Fruit fly (Drosophila melanogaster) whole organism, pupa: ENCODE data around the gene GstD1.

ENCODE experiments used
- CG10348 ChIP-seq: fragments of 200-800 bp; sonication (Bioruptor generic); IDR thresholded peaks from 2 replicates; pipeline ENCODE4 v1.3.6; 2022; ENCODE audit warnings: missing biosample characterization, missing genetic modification characterization
- CG12605 ChIP-seq: fragments of 200-800 bp; sonication (Bioruptor generic); IDR thresholded peaks from 2 replicates; pipeline ENCODE4 v1.3.6; 2022; ENCODE audit warnings: missing biosample characterization, missing genetic modification characterization
- CG13204 ChIP-seq: fragments of 200-800 bp; sonication (Bioruptor generic); optimal IDR thresholded peaks from 2 replicates; lab custom pipeline; 2018; ENCODE audit warnings: missing biosample characterization, mild to moderate bottlenecking, missing genetic modification characterization, moderate library complexity
- CG14655 ChIP-seq: fragments of 200-800 bp; sonication (Bioruptor generic); optimal IDR thresholded peaks from 3 replicates; lab custom pipeline; 2017; ENCODE audit warnings: mild to moderate bottlenecking, missing biosample characterization, missing genetic modification reagents, missing genetic modification characterization
- CG15710 ChIP-seq: fragments of 200-800 bp; sonication (Bioruptor generic); optimal IDR thresholded peaks from 2 replicates; lab custom pipeline; 2018; ENCODE audit warnings: missing biosample characterization, mild to moderate bottlenecking, missing genetic modification characterization, moderate library complexity
- CG17806 ChIP-seq: fragments of 200-800 bp; sonication (Bioruptor generic); optimal IDR thresholded peaks from 2 replicates; lab custom pipeline; 2018; ENCODE audit warnings: missing biosample characterization, mild to moderate bottlenecking, missing genetic modification characterization, moderate library complexity
- CG32121 ChIP-seq: fragments of 200-800 bp; sonication (Bioruptor generic); IDR thresholded peaks from 2 replicates; pipeline ENCODE4 v1.3.6; 2022; ENCODE audit warnings: missing biosample characterization, missing genetic modification characterization
- CG34367 ChIP-seq: fragments of 200-800 bp; sonication (Bioruptor generic); optimal IDR thresholded peaks from 2 replicates; lab custom pipeline; 2018; ENCODE audit warnings: missing biosample characterization, mild to moderate bottlenecking, missing genetic modification characterization
- CG4496 ChIP-seq: fragments of 200-800 bp; sonication (Bioruptor generic); IDR thresholded peaks from 3 replicates; pipeline ENCODE4 v1.3.6; 2022; ENCODE audit warnings: missing biosample characterization, missing genetic modification characterization
- CG8159 ChIP-seq: fragments of 200-800 bp; sonication (Bioruptor generic); optimal IDR thresholded peaks from 3 replicates; lab custom pipeline; 2018; ENCODE audit warnings: missing biosample characterization, mild to moderate bottlenecking, missing genetic modification characterization, moderate library complexity
- CG8301 ChIP-seq: fragments of 200-800 bp; sonication (Bioruptor generic); optimal IDR thresholded peaks from 2 replicates; lab custom pipeline; 2018; ENCODE audit warnings: missing biosample characterization, mild to moderate bottlenecking, missing genetic modification characterization
- CG9948 ChIP-seq: fragments of 200-800 bp; sonication (Bioruptor generic); optimal IDR thresholded peaks from 2 replicates; lab custom pipeline; 2018; ENCODE audit warnings: missing biosample characterization, mild to moderate bottlenecking, missing genetic modification characterization, moderate library complexity
- D1 ChIP-seq: fragments of 200-800 bp; sonication (Bioruptor generic); optimal IDR thresholded peaks from 2 replicates; lab custom pipeline; 2018; ENCODE audit warnings: missing biosample characterization, mild to moderate bottlenecking, missing genetic modification characterization, moderate library complexity
- EcR ChIP-seq: fragments of 200-800 bp; sonication (Bioruptor generic); optimal IDR thresholded peaks from 3 replicates; lab custom pipeline; 2019; ENCODE audit warnings: missing biosample characterization, missing genetic modification characterization, mild to moderate bottlenecking, moderate library complexity, missing genetic modification reagents
- Ets98B ChIP-seq: fragments of 200-800 bp; sonication (Bioruptor generic); IDR thresholded peaks from 2 replicates; pipeline ENCODE4 v1.3.6; 2022; ENCODE audit warnings: missing biosample characterization, missing genetic modification characterization
- Pif1A ChIP-seq: fragments of 200-800 bp; sonication (Bioruptor generic); optimal IDR thresholded peaks from 3 replicates; lab custom pipeline; 2016; ENCODE audit warnings: missing biosample characterization, missing genetic modification characterization
- Pif1B ChIP-seq: fragments of 200-800 bp; sonication (Bioruptor generic); optimal IDR thresholded peaks from 3 replicates; lab custom pipeline; 2016; ENCODE audit warnings: missing biosample characterization, missing genetic modification characterization
- Snoo ChIP-seq: fragments of 200-800 bp; sonication (Bioruptor generic); optimal IDR thresholded peaks from 3 replicates; lab custom pipeline; 2017; ENCODE audit warnings: missing biosample characterization, mild to moderate bottlenecking, missing genetic modification characterization, inconsistent platforms
- fd96Ca ChIP-seq: fragments of 200-800 bp; sonication (Bioruptor generic); IDR thresholded peaks from 3 replicates; pipeline ENCODE4 v1.3.6; 2022; ENCODE audit warnings: missing biosample characterization, missing genetic modification characterization
- gl ChIP-seq: fragments of 200-800 bp; sonication (Bioruptor generic); optimal IDR thresholded peaks from 2 replicates; lab custom pipeline; 2018; ENCODE audit warnings: missing biosample characterization, mild to moderate bottlenecking, missing genetic modification characterization
- rn ChIP-seq: fragments of 200-800 bp; sonication (Bioruptor generic); IDR thresholded peaks from 2 replicates; pipeline ENCODE4 v1.3.6; 2022; ENCODE audit warnings: missing biosample characterization, missing genetic modification characterization

The GstD1 gene

dm6 chr3R:12395880-12396279 lies 26.8 kb upstream of the GstD1 start, which contains the start of the genes CG10096 and CG10097:
CG10096 (minus strand) TSS chr3R:12395980.
CG10097 (minus strand) TSS chr3R:12395980.
- TF ChIP-seq Snoo (tag; lab: Kevin White, UChicago) = no peak
- no peak for TF ChIP-seq Pif1B (GFP tag; lab: Kevin White, UChicago)
- TF ChIP-seq CG14655 (GFP tag; lab: Kevin White, UChicago) = no peak
- TF ChIP-seq CG32121 = no peak
- no peak for TF ChIP-seq CG8301
- TF ChIP-seq CG9948 (tag; lab: Kevin White, UChicago) = no peak
- TF ChIP-seq D1 = no peak
- no peak for TF ChIP-seq CG8159 (tag; lab: Kevin White, UChicago)
- no peak for TF ChIP-seq gl (tag; lab: Kevin White, UChicago)
- TF ChIP-seq CG10348 (GFP tag; lab: Robert Waterston, UW) = no peak
- TF ChIP-seq CG15710 (tag; lab: Kevin White, UChicago) = no peak
- TF ChIP-seq CG17806 (tag; lab: Kevin White, UChicago) = no peak
- no peak for TF ChIP-seq Pif1A (GFP tag; lab: Kevin White, UChicago)
- TF ChIP-seq EcR (GFP tag; lab: Kevin White, UChicago) = no peak
- TF ChIP-seq Ets98B (GFP tag; lab: Robert Waterston, UW) = no peak
- TF ChIP-seq fd96Ca (GFP tag; lab: Robert Waterston, UW) = no peak
- TF ChIP-seq, all 21 proteins: peak for 0

DNA sequence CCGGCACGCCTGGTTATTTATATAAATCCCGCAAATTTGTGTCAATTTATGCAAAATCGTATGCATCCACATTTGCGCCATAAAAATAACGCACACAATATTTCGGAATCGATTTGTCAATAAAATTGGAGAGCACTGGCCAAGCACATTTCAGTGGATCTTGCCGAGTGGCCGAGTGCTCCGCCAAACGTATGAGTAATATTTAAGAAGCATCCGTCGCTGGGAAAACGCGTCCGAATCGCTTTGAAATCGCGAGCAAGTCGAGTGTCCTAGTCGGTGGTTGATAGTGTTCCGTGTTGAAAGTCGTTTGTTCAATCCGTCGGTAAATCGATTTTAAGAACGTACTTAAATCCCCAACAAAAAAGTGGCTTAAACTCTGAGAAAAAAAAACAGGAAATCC lies 17.9 kb upstream of the GstD1 start, which contains the start of gene CG33098:
Gene CG33098 (plus strand): TSS at position 224 of the 400 bp plus-strand sequence.
- TF ChIP-seq gl (tag; lab: Kevin White, UChicago) (no peak), D1 (no peak), EcR (GFP tag; lab: Kevin White, UChicago) (no peak), Ets98B (GFP tag; lab: Robert Waterston, UW) (no peak), CG17806 (tag; lab: Kevin White, UChicago) (no peak), rn (no peak), CG34367 (tag; lab: Kevin White, UChicago) (no peak), CG32121 (no peak)

dm6 chr3R:12385949-12386348 lies 16.9 kb upstream of the GstD1 start, which contains the start of gene Sol1:
Sol1 (plus strand) TSS chr3R:12386249.
- TF ChIP-seq CG8301 (no peak), CG13204 (GFP tag; lab: Kevin White, UChicago) (no peak), Pif1A (GFP tag; lab: Kevin White, UChicago) (no peak), CG12605 (GFP tag; lab: Robert Waterston, UW) (no peak), Ets98B (GFP tag; lab: Robert Waterston, UW) (no peak), Snoo (tag; lab: Kevin White, UChicago) (no peak), CG10348 (GFP tag; lab: Robert Waterston, UW) (no peak), Pif1B (GFP tag; lab: Kevin White, UChicago) (no peak)
- TF ChIP-seq, all 21 proteins: peak for 0

dm6 chr3R:12384274-12384673 lies 15.2 kb upstream of the GstD1 start:
- TF ChIP-seq Ets98B (GFP tag; lab: Robert Waterston, UW) (peak; percentile 12; the same call in 1 of the 2 replicates), CG14655 (GFP tag; lab: Kevin White, UChicago) (no peak), CG4496 (GFP tag; lab: Robert Waterston, UW) (peak; percentile 84), Snoo (tag; lab: Kevin White, UChicago) (no peak)
- TF ChIP-seq, all 21 proteins: peak for 2

dm6 chr3R:12383784-12384183 lies 14.7 kb upstream of the GstD1 start:
- TF ChIP-seq D1 (peak; percentile 71), CG12605 (GFP tag; lab: Robert Waterston, UW) (no peak)
- TF ChIP-seq, all 21 proteins: peak for 1

- no peak for TF ChIP-seq CG10348 (GFP tag; lab: Robert Waterston, UW)
- TF ChIP-seq CG17806 (tag; lab: Kevin White, UChicago) = no peak
- TF ChIP-seq CG15710 (tag; lab: Kevin White, UChicago) = no peak
- no peak for TF ChIP-seq Pif1A (GFP tag; lab: Kevin White, UChicago)
- TF ChIP-seq CG14655 (GFP tag; lab: Kevin White, UChicago) = no peak
- TF ChIP-seq fd96Ca (GFP tag; lab: Robert Waterston, UW) = no peak
- TF ChIP-seq CG13204 (GFP tag; lab: Kevin White, UChicago) = no peak
- no peak for TF ChIP-seq CG32121
- TF ChIP-seq Pif1B (GFP tag; lab: Kevin White, UChicago) = no peak
- no peak for TF ChIP-seq Ets98B (GFP tag; lab: Robert Waterston, UW)
- no peak for TF ChIP-seq Snoo (tag; lab: Kevin White, UChicago)
- no peak for TF ChIP-seq CG9948 (tag; lab: Kevin White, UChicago)
- no peak for TF ChIP-seq EcR (GFP tag; lab: Kevin White, UChicago)
- no peak for TF ChIP-seq rn
- TF ChIP-seq CG4496 (GFP tag; lab: Robert Waterston, UW) = no peak
- TF ChIP-seq CG8301 = no peak
- TF ChIP-seq CG34367 (tag; lab: Kevin White, UChicago) = no peak
- no peak for TF ChIP-seq gl (tag; lab: Kevin White, UChicago)
- no peak for TF ChIP-seq CG8159 (tag; lab: Kevin White, UChicago)
- TF ChIP-seq, all 21 proteins: peak for 0
These were observed 14.0 kb upstream of the GstD1 start, which contains the start of gene GstD11 for dm6 chr3R:12383036-12383435. GstD11 (plus strand) TSS chr3R:12383336.
